Worm (Caenorhabditis elegans) whole organism, L1 larva: ENCODE results near the gene lrr-1.

Source experiments
- F16B12.6 ChIP-seq: fragments of 150-350 bp; optimal IDR thresholded peaks from 2 replicates; lab custom pipeline; 2014; ENCODE audit warnings: missing biosample characterization, missing genetic modification characterization
- alr-1 ChIP-seq: fragments of 200-800 bp; sonication (Bioruptor generic); optimal IDR thresholded peaks from 2 replicates; lab custom pipeline; 2018; ENCODE audit warnings: borderline replicate concordance, mild to moderate bottlenecking, missing genetic modification characterization, missing compliant biosample characterization
- ama-1 ChIP-seq: fragments of 150-350 bp; optimal IDR thresholded peaks from 2 replicates; lab custom pipeline; 2014
- blmp-1 ChIP-seq: fragments of 150-350 bp; optimal IDR thresholded peaks from 2 replicates; lab custom pipeline; 2014; ENCODE audit warnings: missing biosample characterization, missing genetic modification characterization
- ceh-8 ChIP-seq: fragments of 200-800 bp; sonication (Bioruptor generic); optimal IDR thresholded peaks from 2 replicates; lab custom pipeline; 2018; ENCODE audit warnings: mild to moderate bottlenecking, missing genetic modification characterization, moderate library complexity, missing compliant biosample characterization
- ceh-88 ChIP-seq: fragments of 200-800 bp; sonication (Bioruptor generic); IDR thresholded peaks from 2 replicates; pipeline ENCODE4 v1.3.6; 2022; ENCODE audit warnings: missing genetic modification characterization, missing compliant biosample characterization
- ceh-90 ChIP-seq: sonication (generic microtip); optimal IDR thresholded peaks from 2 replicates; lab custom pipeline; 2016; ENCODE audit warnings: missing genetic modification characterization, missing compliant biosample characterization
- ces-1 ChIP-seq: fragments of 150-350 bp; optimal IDR thresholded peaks from 2 replicates; lab custom pipeline; 2014; ENCODE audit warnings: missing biosample characterization, missing genetic modification reagents, missing genetic modification characterization
- dpl-1 ChIP-seq, 3 experiments: fragments of 150-350 bp in 2 of 3; sonication (generic microtip) in 1 of 3; optimal IDR thresholded peaks; 2 replicates each; lab custom pipeline; 2014 to 2017; ENCODE audit warnings: missing biosample characterization in 3 of 3, missing genetic modification characterization in 3 of 3, missing genetic modification reagents in 3 of 3
- efl-1 ChIP-seq, 4 experiments: fragments of 150-350 bp; optimal IDR thresholded peaks in 3 of 4; peaks in 1 of 4; 1 replicate in 1 of 4; 2 replicates in 3 of 4; lab custom pipeline; 2014; ENCODE audit warnings: missing biosample characterization in 2 of 4, missing genetic modification characterization in 2 of 4, missing genetic modification reagents in 2 of 4
- ets-5 ChIP-seq: fragments of 200-800 bp; sonication (Bioruptor generic); IDR thresholded peaks from 2 replicates; pipeline ENCODE4 v1.3.6; 2022; ENCODE audit warnings: missing genetic modification characterization, missing compliant biosample characterization
- fkh-10 ChIP-seq: sonication (generic microtip); optimal IDR thresholded peaks from 2 replicates; lab custom pipeline; 2017; ENCODE audit warnings: missing biosample characterization, missing genetic modification reagents, missing genetic modification characterization
- fkh-8 ChIP-seq: sonication (generic microtip); optimal IDR thresholded peaks from 2 replicates; lab custom pipeline; 2016; ENCODE audit warnings: mild to moderate bottlenecking, missing genetic modification characterization, missing compliant biosample characterization
- fos-1 ChIP-seq: fragments of 150-350 bp; optimal IDR thresholded peaks from 2 replicates; lab custom pipeline; 2014; ENCODE audit warnings: missing biosample characterization, missing genetic modification characterization
- hlh-4 ChIP-seq: sonication (generic microtip); optimal IDR thresholded peaks from 2 replicates; lab custom pipeline; 2016; ENCODE audit warnings: mild to moderate bottlenecking, missing genetic modification characterization, missing compliant biosample characterization
- hpl-2 ChIP-seq: fragments of 150-350 bp; optimal IDR thresholded peaks from 2 replicates; lab custom pipeline; 2014; ENCODE audit warnings: missing biosample characterization, missing genetic modification reagents, missing genetic modification characterization
- isw-1 ChIP-seq: fragments of 200-800 bp; sonication (Bioruptor generic); IDR thresholded peaks from 2 replicates; pipeline ENCODE4 v1.3.6; 2022; ENCODE audit warnings: missing genetic modification characterization, missing compliant biosample characterization
- jun-1 ChIP-seq: fragments of 150-350 bp; optimal IDR thresholded peaks from 2 replicates; lab custom pipeline; 2014; ENCODE audit warnings: missing biosample characterization, missing genetic modification reagents, missing genetic modification characterization
- lin-14 ChIP-seq: fragments of 200-800 bp; sonication (Bioruptor generic); optimal IDR thresholded peaks from 2 replicates; lab custom pipeline; 2018; ENCODE audit warnings: mild to moderate bottlenecking, missing genetic modification characterization, moderate library complexity, missing compliant biosample characterization
- lin-35 ChIP-seq, 2 experiments: fragments of 150-350 bp; optimal IDR thresholded peaks; 2 replicates each; lab custom pipeline; 2014; ENCODE audit warnings: missing biosample characterization in 2 of 2, missing genetic modification characterization in 2 of 2, missing genetic modification reagents in 2 of 2
- lir-3 ChIP-seq: sonication (generic microtip); optimal IDR thresholded peaks from 2 replicates; lab custom pipeline; 2016; ENCODE audit warnings: mild to moderate bottlenecking, missing genetic modification characterization, moderate library complexity, missing compliant biosample characterization; ENCODE audit not compliant: poor library complexity
- lsy-2 ChIP-seq, 2 experiments: fragments of 150-350 bp; optimal IDR thresholded peaks; 2 replicates each; lab custom pipeline; 2014; ENCODE audit warnings: missing biosample characterization in 2 of 2, missing genetic modification characterization in 2 of 2
- mdl-1 ChIP-seq, 2 experiments: fragments of 150-350 bp; optimal IDR thresholded peaks; 2 replicates each; lab custom pipeline; 2014 to 2017; ENCODE audit warnings: missing biosample characterization in 2 of 2, missing genetic modification characterization in 2 of 2, inconsistent platforms in 1 of 2
- mef-2 ChIP-seq: fragments of 150-350 bp; optimal IDR thresholded peaks from 2 replicates; lab custom pipeline; 2014; ENCODE audit warnings: missing biosample characterization, missing genetic modification characterization
- mep-1 ChIP-seq: fragments of 150-350 bp; optimal IDR thresholded peaks from 2 replicates; lab custom pipeline; 2014; ENCODE audit warnings: missing biosample characterization, missing genetic modification characterization
- nhr-11 ChIP-seq: fragments of 150-350 bp; optimal IDR thresholded peaks from 2 replicates; lab custom pipeline; 2014; ENCODE audit warnings: missing biosample characterization, missing genetic modification characterization
- nhr-12 ChIP-seq: sonication (generic microtip); optimal IDR thresholded peaks from 2 replicates; lab custom pipeline; 2017; ENCODE audit warnings: missing biosample characterization, missing genetic modification characterization
- nhr-19 ChIP-seq: fragments of 200-800 bp; sonication (Bioruptor generic); conservative IDR thresholded peaks from 2 replicates; pipeline ENCODE4 v1.3.6; 2022; ENCODE audit warnings: missing genetic modification characterization, missing compliant biosample characterization
- nhr-20 ChIP-seq: sonication (generic microtip); optimal IDR thresholded peaks from 2 replicates; lab custom pipeline; 2016; ENCODE audit warnings: mild to moderate bottlenecking, missing genetic modification characterization, missing compliant biosample characterization
- nhr-237 ChIP-seq: fragments of 150-350 bp; optimal IDR thresholded peaks from 2 replicates; lab custom pipeline; 2014; ENCODE audit warnings: missing biosample characterization, missing genetic modification characterization
- nhr-47 ChIP-seq: sonication (generic microtip); optimal IDR thresholded peaks from 2 replicates; lab custom pipeline; 2016; ENCODE audit warnings: mild to moderate bottlenecking, missing genetic modification characterization, moderate library complexity, missing compliant biosample characterization
- nhr-76 ChIP-seq: sonication (generic microtip); optimal IDR thresholded peaks from 2 replicates; lab custom pipeline; 2017; ENCODE audit warnings: missing biosample characterization, missing genetic modification characterization
- nhr-77 ChIP-seq: fragments of 150-350 bp; optimal IDR thresholded peaks from 2 replicates; lab custom pipeline; 2014; ENCODE audit warnings: missing biosample characterization, missing genetic modification characterization
- pag-3 ChIP-seq: sonication (generic microtip); optimal IDR thresholded peaks from 2 replicates; lab custom pipeline; 2017; ENCODE audit warnings: missing genetic modification characterization, mild to moderate bottlenecking, missing compliant biosample characterization, antibody characterized with exemption, borderline replicate concordance; ENCODE audit not compliant: insufficient read depth
- pqm-1 ChIP-seq: sonication (generic microtip); optimal IDR thresholded peaks from 3 replicates; lab custom pipeline; 2017; ENCODE audit warnings: missing biosample characterization, missing genetic modification characterization
- rnt-1 ChIP-seq: sonication (generic microtip); optimal IDR thresholded peaks from 2 replicates; lab custom pipeline; 2016; ENCODE audit warnings: mild to moderate bottlenecking, missing genetic modification characterization, moderate library complexity, missing compliant biosample characterization
- skn-1 ChIP-seq: fragments of 150-350 bp; optimal IDR thresholded peaks from 2 replicates; lab custom pipeline; 2014; ENCODE audit warnings: missing biosample characterization, missing genetic modification characterization
- sox-4 ChIP-seq: sonication (generic microtip); optimal IDR thresholded peaks from 2 replicates; lab custom pipeline; 2016; ENCODE audit warnings: missing genetic modification characterization, missing compliant biosample characterization
- sptf-1 ChIP-seq: fragments of 150-350 bp; optimal IDR thresholded peaks from 2 replicates; lab custom pipeline; 2014; ENCODE audit warnings: missing biosample characterization, missing genetic modification characterization
- sup-37 ChIP-seq: fragments of 200-800 bp; sonication (Bioruptor generic); optimal IDR thresholded peaks from 2 replicates; lab custom pipeline; 2018; ENCODE audit warnings: mild to moderate bottlenecking, missing genetic modification characterization, missing compliant biosample characterization
- swsn-7 ChIP-seq: sonication (generic microtip); optimal IDR thresholded peaks from 2 replicates; lab custom pipeline; 2016; ENCODE audit warnings: missing genetic modification characterization, missing compliant biosample characterization
- zag-1 ChIP-seq: fragments of 150-350 bp; optimal IDR thresholded peaks from 2 replicates; lab custom pipeline; 2014; ENCODE audit warnings: missing biosample characterization, missing genetic modification characterization
- zip-4 ChIP-seq: fragments of 200-800 bp; sonication (Bioruptor generic); optimal IDR thresholded peaks from 2 replicates; lab custom pipeline; 2018; ENCODE audit warnings: mild to moderate bottlenecking, missing genetic modification characterization, moderate library complexity, missing compliant biosample characterization
- ztf-11 ChIP-seq, 2 experiments: sonication (generic microtip); optimal IDR thresholded peaks; 2 replicates each; lab custom pipeline; 2016 to 2017; ENCODE audit warnings: missing genetic modification characterization in 2 of 2, missing biosample characterization in 1 of 2, missing compliant biosample characterization in 1 of 2

Gene lrr-1

DNA sequence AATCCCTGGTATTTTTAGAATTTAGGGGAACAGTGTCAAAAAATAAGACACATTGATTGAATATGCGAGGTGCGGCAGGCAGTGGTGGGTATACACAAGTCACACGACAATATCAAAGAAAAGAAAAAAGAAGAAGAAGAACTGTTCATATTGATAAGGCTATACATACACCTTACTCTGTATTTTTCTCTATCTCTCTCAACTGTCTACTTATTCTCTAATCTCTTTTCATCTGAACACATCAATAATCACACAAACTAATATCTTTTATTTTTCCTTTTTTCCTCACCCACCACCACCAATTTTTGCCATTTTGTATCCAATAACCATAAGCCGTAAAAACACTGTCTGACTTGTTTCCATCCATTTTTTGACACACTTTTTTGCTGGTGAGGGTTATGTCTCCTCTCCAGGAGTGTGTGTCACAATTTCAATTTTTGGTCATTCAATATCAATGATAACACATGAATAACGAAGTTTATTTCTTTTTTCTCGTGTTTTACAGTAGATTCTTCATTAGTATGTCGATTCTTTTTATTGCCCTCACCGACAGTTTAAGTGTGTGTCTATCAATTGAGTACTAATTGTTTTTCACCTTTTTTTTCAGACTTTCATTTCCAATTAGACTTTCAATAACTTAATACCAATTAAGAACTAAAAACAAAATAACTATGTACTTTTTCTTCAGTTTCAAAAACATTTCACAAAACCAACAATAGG is 16.7 kb downstream of the lrr-1 start (continued):
- TF ChIP-seq mef-2 (no peak), efl-1 (optimal IDR thresholded peaks at IDR 0.05; lab: Kevin White, UChicago) (no peak), efl-1 (GFP tag; optimal IDR thresholded peaks at IDR 0.05 in 1 of 2; lab: Kevin White, UChicago) (peak in 1 of 2 experiments; percentile 89), F16B12.6 (tag; lab: Kevin White, UChicago) (no peak), ceh-88 (GFP tag; lab: Robert Waterston, UW) (0 out of 2 replicates have a peak, but pooled peaks have one; percentile 16), dpl-1 (GFP tag; optimal IDR thresholded peaks at IDR 0.05; lab: Kevin White, UChicago) (peak in 1 of 3 experiments; percentile 15), ztf-11 (tag; optimal IDR thresholded peaks at IDR 0.05; lab: Kevin White, UChicago) (no peak), blmp-1 (tag; lab: Kevin White, UChicago) (peak; percentile 24), fkh-10 (no peak)

ce11 chrII:5018578-5018977 is 17.7 kb downstream of the lrr-1 start:
- TF ChIP-seq efl-1 (optimal IDR thresholded peaks at IDR 0.05; lab: Kevin White, UChicago) (no peak), efl-1 (GFP tag; optimal IDR thresholded peaks at IDR 0.05 in 1 of 2; lab: Kevin White, UChicago) (peak in 1 of 2 experiments; percentile 88), skn-1 (tag; lab: Kevin White, UChicago) (no peak)

DNA sequence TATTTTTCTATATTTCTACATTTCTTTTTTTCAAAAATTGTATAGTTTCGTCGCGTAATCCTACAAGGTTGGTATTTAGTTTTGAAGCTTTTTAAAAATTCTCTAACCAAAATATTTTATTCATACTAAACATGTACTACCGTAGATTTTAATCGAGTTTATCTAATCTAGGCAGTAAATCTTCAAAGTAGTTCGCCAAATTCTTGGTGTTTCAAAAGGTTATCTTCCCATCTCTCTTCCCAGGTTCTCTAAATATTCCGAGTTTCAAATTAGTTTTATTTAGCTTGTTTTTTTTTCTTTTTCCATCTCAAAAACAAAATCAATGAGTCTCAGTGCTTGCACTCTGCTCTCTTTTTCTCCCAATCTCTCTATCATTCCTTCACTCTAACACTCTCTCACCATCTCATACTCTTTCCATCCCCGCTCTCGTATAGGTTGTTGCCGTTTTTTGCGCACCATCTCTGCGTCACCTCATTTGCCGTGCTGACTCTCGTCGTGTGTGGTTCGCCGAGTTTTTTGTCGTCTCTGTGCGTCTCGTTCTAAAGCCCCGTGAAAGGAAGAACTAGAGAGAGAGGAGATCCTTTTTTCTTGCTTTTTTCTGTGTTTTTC is 19.2 kb downstream of the lrr-1 start:
- TF ChIP-seq pqm-1 (no peak), alr-1 (tag; lab: Kevin White, UChicago) (no peak), ceh-90 (no peak), sox-4 (tag; lab: Kevin White, UChicago) (no peak), rnt-1 (tag; lab: Kevin White, UChicago) (peak; percentile 47), fkh-8 (peak; percentile 69), zag-1 (tag; lab: Kevin White, UChicago) (no peak), mef-2 (no peak), fos-1 (tag; lab: Kevin White, UChicago) (peak; percentile 14), jun-1 (tag; lab: Kevin White, UChicago) (peak; percentile 64), nhr-11 (no peak), blmp-1 (tag; lab: Kevin White, UChicago) (peak; percentile 20), nhr-237 (no peak), sup-37 (GFP tag; lab: Kevin White, UChicago) (no peak), ceh-8 (GFP tag; lab: Kevin White, UChicago) (peak; percentile 20), nhr-12 (tag; lab: Kevin White, UChicago) (no peak), lir-3 (tag; lab: Kevin White, UChicago) (peak; percentile 26), ama-1 (peak; percentile 19), hpl-2 (GFP tag; lab: Kevin White, UChicago) (no peak), isw-1 (peak; percentile 61), lsy-2 (tag; optimal IDR thresholded peaks at IDR 0.05; lab: Kevin White, UChicago) (peak; percentile 67 to 76), pag-3 (no peak), hlh-4 (tag; lab: Kevin White, UChicago) (no peak), ets-5 (GFP tag; lab: Robert Waterston, UW) (no peak), mep-1 (peak; percentile 27), nhr-20 (tag; lab: Kevin White, UChicago) (peak; percentile 58), swsn-7 (tag; lab: Kevin White, UChicago) (peak; percentile 69), nhr-19 (peak; percentile 40), zip-4 (GFP tag; lab: Kevin White, UChicago) (no peak), nhr-77 (tag; lab: Kevin White, UChicago) (peak; percentile 16), nhr-47 (tag; lab: Kevin White, UChicago) (peak; percentile 67), lin-14 (GFP tag; lab: Kevin White, UChicago) (peak; percentile 93), efl-1 (optimal IDR thresholded peaks at IDR 0.05; lab: Kevin White, UChicago) (peak; percentile 72 to 79), efl-1 (GFP tag; optimal IDR thresholded peaks at IDR 0.05 in 1 of 2; lab: Kevin White, UChicago) (peak; percentile 28 to 92), mdl-1 (tag; optimal IDR thresholded peaks at IDR 0.05; lab: Kevin White, UChicago) (peak in 1 of 2 experiments; percentile 56), dpl-1 (GFP tag; optimal IDR thresholded peaks at IDR 0.05; lab: Kevin White, UChicago) (peak; percentile 22 to 48 (median 45)), ces-1 (GFP tag; lab: Kevin White, UChicago) (no peak), lin-35 (GFP tag; optimal IDR thresholded peaks at IDR 0.05; lab: Kevin White, UChicago) (peak; percentile 66 to 70), skn-1 (tag; lab: Kevin White, UChicago) (peak; percentile 65), ceh-88 (GFP tag; lab: Robert Waterston, UW) (no peak), nhr-76 (tag; lab: Kevin White, UChicago) (no peak), sptf-1 (no peak)
